Worm (Caenorhabditis elegans) whole organism, L2 larva: ENCODE results near the gene R107.5.

Experiments used
- C34F6.9 ChIP-seq: fragments of 150-350 bp; optimal IDR thresholded peaks from 2 replicates; lab custom pipeline; 2014; ENCODE audit warnings: missing biosample characterization, missing genetic modification characterization
- F13H6.1 ChIP-seq: sonication (generic microtip); optimal IDR thresholded peaks from 2 replicates; lab custom pipeline; 2016; ENCODE audit warnings: missing genetic modification characterization, missing compliant biosample characterization
- R02D3.7 ChIP-seq: fragments of 150-350 bp; optimal IDR thresholded peaks from 2 replicates; lab custom pipeline; 2014; ENCODE audit warnings: missing biosample characterization, missing genetic modification characterization
- Y55F3AM.14 ChIP-seq: fragments of 200-800 bp; sonication (Bioruptor generic); optimal IDR thresholded peaks from 2 replicates; lab custom pipeline; 2018; ENCODE audit warnings: mild to moderate bottlenecking, missing genetic modification characterization, missing compliant biosample characterization
- ZK546.5 ChIP-seq: sonication (generic microtip); optimal IDR thresholded peaks from 2 replicates; lab custom pipeline; 2017; ENCODE audit warnings: missing biosample characterization, missing genetic modification characterization
- alr-1 ChIP-seq: fragments of 150-350 bp; optimal IDR thresholded peaks from 2 replicates; lab custom pipeline; 2014; ENCODE audit warnings: missing biosample characterization, missing genetic modification characterization
- aly-2 ChIP-seq: fragments of 150-350 bp; optimal IDR thresholded peaks from 2 replicates; lab custom pipeline; 2014; ENCODE audit warnings: missing biosample characterization, missing genetic modification characterization
- ama-1 ChIP-seq: fragments of 150-350 bp; optimal IDR thresholded peaks from 2 replicates; lab custom pipeline; 2018; ENCODE audit warnings: inconsistent platforms
- blmp-1 ChIP-seq: sonication (generic microtip); optimal IDR thresholded peaks from 2 replicates; lab custom pipeline; 2017; ENCODE audit warnings: missing genetic modification characterization, mild to moderate bottlenecking, missing compliant biosample characterization, antibody characterized with exemption, moderate library complexity; ENCODE audit not compliant: insufficient read depth
- ceh-16 ChIP-seq: fragments of 150-350 bp; optimal IDR thresholded peaks from 2 replicates; lab custom pipeline; 2014; ENCODE audit warnings: missing biosample characterization, missing genetic modification characterization
- ceh-82 ChIP-seq: fragments of 150-350 bp; optimal IDR thresholded peaks from 2 replicates; lab custom pipeline; 2014; ENCODE audit warnings: missing biosample characterization, missing genetic modification characterization
- crh-2 ChIP-seq: sonication (generic microtip); optimal IDR thresholded peaks from 2 replicates; lab custom pipeline; 2017; ENCODE audit warnings: missing biosample characterization, missing genetic modification characterization
- dmd-4 ChIP-seq: sonication (generic microtip); optimal IDR thresholded peaks from 2 replicates; lab custom pipeline; 2017; ENCODE audit warnings: missing biosample characterization, missing genetic modification characterization
- egl-27 ChIP-seq: sonication (generic microtip); optimal IDR thresholded peaks from 3 replicates; lab custom pipeline; 2017; ENCODE audit warnings: missing biosample characterization, missing genetic modification reagents, missing genetic modification characterization
- elt-1 ChIP-seq: fragments of 150-350 bp; optimal IDR thresholded peaks from 2 replicates; lab custom pipeline; 2014; ENCODE audit warnings: missing biosample characterization, missing genetic modification characterization
- elt-3 ChIP-seq: sonication (generic microtip); optimal IDR thresholded peaks from 2 replicates; lab custom pipeline; 2017; ENCODE audit warnings: missing biosample characterization, missing genetic modification characterization
- fos-1 ChIP-seq: fragments of 150-350 bp; optimal IDR thresholded peaks from 2 replicates; lab custom pipeline; 2014; ENCODE audit warnings: missing biosample characterization, missing genetic modification characterization
- gmeb-1 ChIP-seq: fragments of 150-350 bp; optimal IDR thresholded peaks from 2 replicates; lab custom pipeline; 2014; ENCODE audit warnings: missing biosample characterization, missing genetic modification characterization
- lin-11 ChIP-seq: fragments of 150-350 bp; sonication (generic microtip); optimal IDR thresholded peaks from 2 replicates; lab custom pipeline; 2014; ENCODE audit warnings: missing biosample characterization, missing genetic modification characterization, inconsistent platforms, mixed read lengths
- lin-13 ChIP-seq: fragments of 150-350 bp; optimal IDR thresholded peaks from 2 replicates; lab custom pipeline; 2014; ENCODE audit warnings: missing biosample characterization, missing genetic modification reagents, missing genetic modification characterization
- lin-39 ChIP-seq: fragments of 150-350 bp; optimal IDR thresholded peaks from 2 replicates; lab custom pipeline; 2014; ENCODE audit warnings: missing biosample characterization, missing genetic modification reagents, missing genetic modification characterization
- lsy-2 ChIP-seq, 2 experiments: fragments of 150-350 bp in 1 of 2; sonication (generic microtip) in 1 of 2; optimal IDR thresholded peaks; 2 replicates each; lab custom pipeline; 2014 to 2017; ENCODE audit warnings: missing biosample characterization in 2 of 2, missing genetic modification characterization in 2 of 2
- mab-5 ChIP-seq: fragments of 150-350 bp; optimal IDR thresholded peaks from 2 replicates; lab custom pipeline; 2014; ENCODE audit warnings: missing biosample characterization, missing genetic modification characterization
- mbf-1 ChIP-seq: sonication (generic microtip); optimal IDR thresholded peaks from 2 replicates; lab custom pipeline; 2017; ENCODE audit warnings: missing biosample characterization, missing genetic modification characterization
- mdl-1 ChIP-seq, 2 experiments: fragments of 150-350 bp in 1 of 2; sonication (generic microtip) in 1 of 2; optimal IDR thresholded peaks; 2 replicates each; lab custom pipeline; 2017; ENCODE audit warnings: missing biosample characterization in 2 of 2, missing genetic modification characterization in 2 of 2
- nhr-10 ChIP-seq: sonication (generic microtip); optimal IDR thresholded peaks from 2 replicates; lab custom pipeline; 2017; ENCODE audit warnings: missing biosample characterization, missing genetic modification characterization
- nhr-11 ChIP-seq: fragments of 150-350 bp; optimal IDR thresholded peaks from 2 replicates; lab custom pipeline; 2014; ENCODE audit warnings: missing biosample characterization, missing genetic modification characterization
- nhr-12 ChIP-seq: fragments of 150-350 bp; optimal IDR thresholded peaks from 2 replicates; lab custom pipeline; 2014; ENCODE audit warnings: missing biosample characterization, missing genetic modification characterization
- nhr-129 ChIP-seq: fragments of 150-350 bp; optimal IDR thresholded peaks from 2 replicates; lab custom pipeline; 2014; ENCODE audit warnings: missing biosample characterization, missing genetic modification characterization
- nhr-21 ChIP-seq: fragments of 150-350 bp; optimal IDR thresholded peaks from 2 replicates; lab custom pipeline; 2014; ENCODE audit warnings: missing biosample characterization, missing genetic modification characterization
- nhr-23 ChIP-seq: fragments of 150-350 bp; optimal IDR thresholded peaks from 2 replicates; lab custom pipeline; 2014; ENCODE audit warnings: missing biosample characterization, missing genetic modification reagents, missing genetic modification characterization
- nhr-237 ChIP-seq: fragments of 150-350 bp; optimal IDR thresholded peaks from 2 replicates; lab custom pipeline; 2014; ENCODE audit warnings: missing biosample characterization, missing genetic modification characterization
- nhr-25 ChIP-seq: fragments of 150-350 bp; sonication (generic microtip); optimal IDR thresholded peaks from 3 replicates; lab custom pipeline; 2014; ENCODE audit warnings: missing biosample characterization, missing genetic modification characterization
- nhr-6 ChIP-seq: fragments of 150-350 bp; optimal IDR thresholded peaks from 2 replicates; lab custom pipeline; 2014; ENCODE audit warnings: missing biosample characterization, missing genetic modification characterization
- nhr-77 ChIP-seq: fragments of 150-350 bp; optimal IDR thresholded peaks from 2 replicates; lab custom pipeline; 2014; ENCODE audit warnings: missing biosample characterization, missing genetic modification characterization
- peb-1 ChIP-seq: fragments of 150-350 bp; optimal IDR thresholded peaks from 2 replicates; lab custom pipeline; 2014; ENCODE audit warnings: missing biosample characterization, missing genetic modification characterization
- sem-4 ChIP-seq: fragments of 150-350 bp; optimal IDR thresholded peaks from 2 replicates; lab custom pipeline; 2014; ENCODE audit warnings: missing biosample characterization, missing genetic modification reagents, missing genetic modification characterization
- skn-1 ChIP-seq: sonication (generic microtip); optimal IDR thresholded peaks from 2 replicates; lab custom pipeline; 2017; ENCODE audit warnings: missing biosample characterization, missing genetic modification characterization
- sma-3 ChIP-seq: sonication (generic microtip); optimal IDR thresholded peaks from 2 replicates; lab custom pipeline; 2016; ENCODE audit warnings: missing genetic modification reagents, missing genetic modification characterization, missing compliant biosample characterization
- sma-9 ChIP-seq, 2 experiments: fragments of 150-350 bp in 1 of 2; sonication (generic microtip) in 1 of 2; optimal IDR thresholded peaks; 2 replicates each; lab custom pipeline; 2014 to 2016; ENCODE audit warnings: missing genetic modification characterization in 2 of 2, mild to moderate bottlenecking in 1 of 2, missing biosample characterization in 1 of 2, missing compliant biosample characterization in 1 of 2, missing genetic modification reagents in 1 of 2, moderate library complexity in 1 of 2
- snpc-4 ChIP-seq: fragments of 150-350 bp; optimal IDR thresholded peaks from 2 replicates; lab custom pipeline; 2014; ENCODE audit warnings: missing biosample characterization, missing genetic modification characterization
- unc-39 ChIP-seq: fragments of 150-350 bp; optimal IDR thresholded peaks from 2 replicates; lab custom pipeline; 2014; ENCODE audit warnings: missing biosample characterization, missing genetic modification characterization
- unc-55 ChIP-seq: fragments of 150-350 bp; sonication (generic microtip); optimal IDR thresholded peaks from 3 replicates; lab custom pipeline; 2014; ENCODE audit warnings: missing biosample characterization, missing genetic modification reagents, missing genetic modification characterization
- unc-62 ChIP-seq: fragments of 150-350 bp; optimal IDR thresholded peaks from 2 replicates; lab custom pipeline; 2014; ENCODE audit warnings: missing biosample characterization, missing genetic modification reagents, missing genetic modification characterization
- zag-1 ChIP-seq: fragments of 150-350 bp; optimal IDR thresholded peaks from 2 replicates; lab custom pipeline; 2014; ENCODE audit warnings: missing biosample characterization, missing genetic modification characterization
- ztf-1 ChIP-seq: fragments of 200-800 bp; sonication (Bioruptor generic); conservative IDR thresholded peaks from 2 replicates; pipeline ENCODE4 v1.3.6; 2022; ENCODE audit warnings: missing genetic modification characterization, missing compliant biosample characterization
- ztf-11 ChIP-seq: sonication (generic microtip); optimal IDR thresholded peaks from 2 replicates; lab custom pipeline; 2017; ENCODE audit warnings: missing biosample characterization, missing genetic modification characterization
- ztf-4 ChIP-seq: fragments of 150-350 bp; optimal IDR thresholded peaks from 2 replicates; lab custom pipeline; 2014; ENCODE audit warnings: missing biosample characterization, missing genetic modification characterization

R107.5 gene

DNA sequence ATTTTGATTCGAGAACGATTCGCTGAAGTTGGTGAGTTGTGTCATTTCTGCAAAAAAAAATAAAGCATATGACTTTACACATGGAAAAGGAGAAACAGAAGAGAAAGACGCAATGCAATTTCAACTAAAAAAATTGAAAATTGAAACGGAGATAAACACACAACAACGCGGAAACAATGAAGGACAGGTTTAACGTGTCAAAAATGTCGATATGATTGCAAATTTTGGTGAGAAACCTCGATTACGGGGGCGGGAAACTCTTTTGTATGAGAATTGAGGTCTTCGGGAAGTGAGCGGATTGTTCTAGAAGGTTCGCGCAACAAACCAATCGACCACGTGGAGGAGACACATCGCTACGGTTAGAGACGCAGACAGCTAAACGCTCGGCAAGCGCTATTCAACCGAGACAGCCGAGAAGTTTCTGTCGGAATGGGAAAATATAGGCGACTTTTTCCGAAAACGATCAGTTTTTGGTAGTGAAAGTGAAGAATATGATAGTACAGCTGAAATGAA is at the start of gene R107.5:
Gene R107.5 (minus strand): TSS at position 51 of the 513 bp plus-strand sequence.
- TF ChIP-seq lin-11 (tag; lab: Kevin White, UChicago) (peak; percentile 87), sma-9 (GFP tag; optimal IDR thresholded peaks at IDR 0.05; lab: Kevin White, UChicago) (peak; percentile 87), sma-9 (tag; optimal IDR thresholded peaks at IDR 0.05; lab: Kevin White, UChicago) (no peak), mab-5 (tag; lab: Kevin White, UChicago) (no peak), alr-1 (tag; lab: Kevin White, UChicago) (no peak), nhr-21 (tag; lab: Kevin White, UChicago) (peak; percentile 96), unc-39 (no peak), nhr-25 (tag; lab: Kevin White, UChicago) (peak; percentile 96), elt-1 (tag; lab: Kevin White, UChicago) (no peak), nhr-129 (tag; lab: Kevin White, UChicago) (peak; percentile 95), sem-4 (tag; lab: Kevin White, UChicago) (peak; percentile 92), blmp-1 (tag; lab: Kevin White, UChicago) (peak; percentile 90), ceh-16 (peak; percentile 13), unc-55 (GFP tag; lab: Kevin White, UChicago) (peak; percentile 80), skn-1 (peak; percentile 36), ztf-1 (GFP tag; lab: Robert Waterston, UW) (peak; percentile 97), snpc-4 (tag; lab: Kevin White, UChicago) (peak; percentile 66), unc-62 (GFP tag; lab: Kevin White, UChicago) (peak; percentile 73), Y55F3AM.14 (GFP tag; lab: Kevin White, UChicago) (peak; percentile 95), ama-1 (lab: Kevin White, UChicago) (peak; percentile 98), F13H6.1 (peak; percentile 95), elt-3 (tag; lab: Kevin White, UChicago) (no peak), nhr-77 (no peak), egl-27 (peak; percentile 82), nhr-10 (peak; percentile 80), dmd-4 (no peak), ZK546.5 (tag; lab: Kevin White, UChicago) (no peak), peb-1 (tag; lab: Kevin White, UChicago) (no peak), fos-1 (peak; percentile 91), sma-3 (GFP tag; lab: Kevin White, UChicago) (peak; percentile 98), nhr-237 (no peak), ztf-11 (tag; lab: Kevin White, UChicago) (no peak), lsy-2 (tag; optimal IDR thresholded peaks at IDR 0.05; lab: Kevin White, UChicago) (peak; percentile 80 to 92), R02D3.7 (tag; lab: Kevin White, UChicago) (no peak), nhr-12 (tag; lab: Kevin White, UChicago) (peak; percentile 1), mbf-1 (tag; lab: Kevin White, UChicago) (no peak), C34F6.9 (tag; lab: Kevin White, UChicago) (peak; percentile 97), nhr-11 (tag; lab: Kevin White, UChicago) (no peak), crh-2 (tag; lab: Kevin White, UChicago) (peak; percentile 98), ceh-82 (no peak), gmeb-1 (tag; lab: Kevin White, UChicago) (peak; percentile 82), ztf-4 (tag; lab: Kevin White, UChicago) (peak; percentile 95), nhr-6 (tag; lab: Kevin White, UChicago) (peak; percentile 75), aly-2 (tag; lab: Kevin White, UChicago) (no peak), lin-13 (peak; percentile 84), zag-1 (tag; lab: Kevin White, UChicago) (peak; percentile 37), mdl-1 (tag; optimal IDR thresholded peaks at IDR 0.05; lab: Kevin White, UChicago) (peak; percentile 88 to 96), nhr-23 (tag; lab: Kevin White, UChicago) (no peak), lin-39 (no peak)
